Worm (Caenorhabditis elegans) whole organism, L2 larva: ENCODE measurements around the gene lem-2.

Experiments used
- R02D3.7 ChIP-seq: fragments of 150-350 bp; optimal IDR thresholded peaks from 2 replicates; lab custom pipeline; 2014; ENCODE audit warnings: missing biosample characterization, missing genetic modification characterization
- ama-1 ChIP-seq: fragments of 150-350 bp; optimal IDR thresholded peaks from 2 replicates; lab custom pipeline; 2018; ENCODE audit warnings: inconsistent platforms
- ceh-82 ChIP-seq: fragments of 150-350 bp; optimal IDR thresholded peaks from 2 replicates; lab custom pipeline; 2014; ENCODE audit warnings: missing biosample characterization, missing genetic modification characterization
- elt-1 ChIP-seq: fragments of 150-350 bp; optimal IDR thresholded peaks from 2 replicates; lab custom pipeline; 2014; ENCODE audit warnings: missing biosample characterization, missing genetic modification characterization
- lin-39 ChIP-seq: fragments of 150-350 bp; optimal IDR thresholded peaks from 2 replicates; lab custom pipeline; 2014; ENCODE audit warnings: missing biosample characterization, missing genetic modification reagents, missing genetic modification characterization
- lsy-2 ChIP-seq, 2 experiments: fragments of 150-350 bp in 1 of 2; sonication (generic microtip) in 1 of 2; optimal IDR thresholded peaks; 2 replicates each; lab custom pipeline; 2014 to 2017; ENCODE audit warnings: missing biosample characterization in 2 of 2, missing genetic modification characterization in 2 of 2
- mdl-1 ChIP-seq, 2 experiments: fragments of 150-350 bp in 1 of 2; sonication (generic microtip) in 1 of 2; optimal IDR thresholded peaks; 2 replicates each; lab custom pipeline; 2017; ENCODE audit warnings: missing biosample characterization in 2 of 2, missing genetic modification characterization in 2 of 2
- nhr-12 ChIP-seq: fragments of 150-350 bp; optimal IDR thresholded peaks from 2 replicates; lab custom pipeline; 2014; ENCODE audit warnings: missing biosample characterization, missing genetic modification characterization
- nhr-25 ChIP-seq: fragments of 150-350 bp; sonication (generic microtip); optimal IDR thresholded peaks from 3 replicates; lab custom pipeline; 2014; ENCODE audit warnings: missing biosample characterization, missing genetic modification characterization
- skn-1 ChIP-seq: sonication (generic microtip); optimal IDR thresholded peaks from 2 replicates; lab custom pipeline; 2017; ENCODE audit warnings: missing biosample characterization, missing genetic modification characterization
- sma-9 ChIP-seq, 2 experiments: fragments of 150-350 bp in 1 of 2; sonication (generic microtip) in 1 of 2; optimal IDR thresholded peaks; 2 replicates each; lab custom pipeline; 2014 to 2016; ENCODE audit warnings: missing genetic modification characterization in 2 of 2, mild to moderate bottlenecking in 1 of 2, missing biosample characterization in 1 of 2, missing compliant biosample characterization in 1 of 2, missing genetic modification reagents in 1 of 2, moderate library complexity in 1 of 2

- TF ChIP-seq mdl-1 (tag; optimal IDR thresholded peaks at IDR 0.05; lab: Kevin White, UChicago) (peak; percentile 6 to 42), ceh-82 (tag; lab: Kevin White, UChicago) (no peak), nhr-12 (no peak), ama-1 (lab: Kevin White, UChicago) (peak; percentile 99), elt-1 (tag; lab: Kevin White, UChicago) (no peak), nhr-25 (tag; lab: Kevin White, UChicago) (peak; percentile 45), lin-39 (tag; lab: Kevin White, UChicago) (no peak), R02D3.7 (tag; lab: Kevin White, UChicago) (no peak), lsy-2 (tag; optimal IDR thresholded peaks at IDR 0.05; lab: Kevin White, UChicago) (peak; percentile 66 to 77), skn-1 (tag; lab: Kevin White, UChicago) (no peak), sma-9 (GFP tag; optimal IDR thresholded peaks at IDR 0.05; lab: Kevin White, UChicago) (peak; percentile 78), sma-9 (tag; optimal IDR thresholded peaks at IDR 0.05; lab: Kevin White, UChicago) (no peak)
These were observed 45.1 kb upstream of the lem-2 start for ce11 chrII:14018192-14018591.
